Worm (Caenorhabditis elegans): ENCODE data around the gene ceh-91.

The ceh-91 gene

DNA sequence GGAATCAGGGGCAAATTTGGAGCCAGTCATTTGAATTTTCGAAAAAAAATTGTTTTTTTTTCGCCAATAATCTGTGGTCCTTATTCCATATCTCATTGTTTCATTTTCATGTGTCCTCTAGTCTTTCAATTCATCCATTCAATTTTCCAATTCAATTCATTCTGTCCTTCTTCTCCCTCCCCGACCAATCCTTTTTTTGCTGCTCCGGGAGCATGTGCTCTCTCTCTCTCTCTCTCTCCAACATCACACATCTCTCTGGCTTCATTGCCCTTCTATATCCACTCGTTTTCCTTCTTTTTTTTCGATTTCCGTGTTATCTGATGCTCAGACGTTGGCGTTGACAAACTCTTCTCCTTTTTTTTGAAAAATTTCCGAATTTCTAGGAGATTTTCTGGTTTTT lies 46.9 kb downstream of the ceh-91 start (continued):
- TF ChIP-seq ztf-22 (GFP tag; optimal IDR thresholded peaks at IDR 0.05): no peak

DNA sequence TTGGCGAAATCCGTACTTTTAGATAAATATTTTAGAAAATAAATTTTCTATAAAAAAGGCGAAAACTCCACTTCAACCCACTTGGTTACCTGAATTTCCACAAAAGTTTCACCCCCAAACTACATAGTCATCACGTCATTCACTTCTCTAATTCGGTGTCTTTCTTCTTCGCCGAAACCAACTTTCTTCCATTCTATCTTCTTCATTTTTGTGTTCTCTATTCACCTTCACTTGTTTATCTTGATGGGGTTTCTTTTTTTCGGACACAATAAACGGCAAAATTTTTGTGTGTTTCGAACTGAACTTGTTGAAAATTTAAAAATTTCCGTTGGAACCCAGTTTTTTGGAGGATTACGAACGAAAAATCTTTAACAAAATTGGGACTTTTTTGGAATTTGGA lies 50.3 kb downstream of the ceh-91 start:
- no peak for TF ChIP-seq ets-4 (GFP tag; optimal IDR thresholded peaks at IDR 0.05)
- no peak for TF ChIP-seq zfh-2 (GFP tag; conservative IDR thresholded peaks at IDR 0.05)
- TF ChIP-seq hmg-20 (GFP tag; IDR thresholded peaks at IDR 0.05): no peak
- TF ChIP-seq bed-2 (GFP tag; IDR thresholded peaks at IDR 0.05): no peak
- TF ChIP-seq cebp-1 (GFP tag; IDR thresholded peaks at IDR 0.05): no peak
- TF ChIP-seq cebp-1 (tag; optimal IDR thresholded peaks at IDR 0.05): no peak
- TF ChIP-seq ceh-27 (GFP tag; optimal IDR thresholded peaks at IDR 0.05): no peak
- TF ChIP-seq attf-5 (GFP tag; optimal IDR thresholded peaks at IDR 0.05): no peak
- TF ChIP-seq mcd-1 (GFP tag; IDR thresholded peaks at IDR 0.05): no peak
- no peak for TF ChIP-seq dox-1 (GFP tag; IDR thresholded peaks at IDR 0.05)
- no peak for TF ChIP-seq snpc-3.4 (tag; optimal IDR thresholded peaks at IDR 0.05)
- TF ChIP-seq aptf-3 (GFP tag; IDR thresholded peaks at IDR 0.05): no peak
- no peak for TF ChIP-seq nhr-27 (tag; optimal IDR thresholded peaks at IDR 0.05)
- no peak for TF ChIP-seq lir-1 (GFP tag; conservative IDR thresholded peaks at IDR 0.05)
- no peak for TF ChIP-seq hmg-1.2 (GFP tag; IDR thresholded peaks at IDR 0.05)
- no peak for TF ChIP-seq nhr-179 (tag; optimal IDR thresholded peaks at IDR 0.05)
- TF ChIP-seq him-1 (tag; optimal IDR thresholded peaks at IDR 0.05): no peak
- no peak for TF ChIP-seq sdz-38 (tag; optimal IDR thresholded peaks at IDR 0.05)
- TF ChIP-seq ceh-40 (GFP tag; IDR thresholded peaks at IDR 0.05): no peak

DNA sequence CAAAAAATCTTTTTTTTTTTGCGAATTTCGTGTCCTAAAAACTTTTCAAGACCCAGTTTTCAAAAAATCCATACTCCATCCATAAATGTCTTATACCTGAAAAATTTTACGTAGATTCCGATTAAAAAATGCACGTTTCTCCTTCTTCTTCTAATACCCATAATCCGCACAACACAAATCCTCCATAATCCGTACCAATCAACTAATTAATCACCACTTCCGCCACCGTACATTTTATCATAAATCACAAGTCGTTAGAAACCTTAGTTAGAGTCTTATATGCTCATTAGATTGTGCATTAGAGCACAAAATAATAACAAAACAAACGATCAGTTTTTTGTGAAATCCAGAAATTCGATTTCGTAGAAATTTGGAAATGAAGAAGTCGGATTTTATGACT lies 52.5 kb downstream of the ceh-91 start:
- TF ChIP-seq Y56A3A.18 (GFP tag; IDR thresholded peaks at IDR 0.05) (no peak), K12H6.12 (tag; optimal IDR thresholded peaks at IDR 0.05) (no peak), ceh-58 (GFP tag; IDR thresholded peaks at IDR 0.05) (no peak), mel-28 (tag; optimal IDR thresholded peaks at IDR 0.05; ENCODE audit: borderline replicate concordance) (no peak), B0336.3 (GFP tag; IDR thresholded peaks at IDR 0.05) (no peak), nhr-120 (GFP tag; IDR thresholded peaks at IDR 0.05) (no peak)
